Worm (Caenorhabditis elegans): ENCODE measurements around the gene malt-1.
"Not testable (repeated sequence)": the region's sequence is repeated elsewhere in the genome, so short reads cannot be mapped to it uniquely, and the experiment has no call there.

The malt-1 gene

DNA sequence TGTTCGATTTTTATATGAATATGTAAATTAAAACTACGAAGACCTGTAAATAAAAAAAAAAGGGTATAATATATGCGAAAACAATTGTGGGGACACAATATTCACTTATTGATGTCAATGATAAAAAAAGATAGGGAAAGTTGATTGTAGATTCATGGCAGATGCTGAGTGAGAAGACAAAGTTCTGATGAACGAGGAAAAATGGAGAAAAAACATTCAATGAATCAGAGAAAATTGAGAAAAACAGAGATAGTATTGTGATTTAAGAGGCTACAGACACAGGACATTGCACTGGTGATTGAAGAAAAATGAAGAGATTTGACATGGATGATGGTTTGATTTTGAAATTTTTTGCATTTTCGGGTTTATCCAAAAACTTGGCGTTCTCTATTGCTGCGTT lies 42.4 kb downstream of the malt-1 start (continued):
- TF ChIP-seq ztf-4 (tag; optimal IDR thresholded peaks at IDR 0.05) (no peak), nhr-47 (tag; optimal IDR thresholded peaks at IDR 0.05) (no peak), fkh-8 (tag; optimal IDR thresholded peaks at IDR 0.05) (no peak), hpl-2 (GFP tag; optimal IDR thresholded peaks at IDR 0.05) (no peak), Y116A8C.19 (tag; optimal IDR thresholded peaks at IDR 0.05; ENCODE audit: borderline replicate concordance) (no peak)

DNA sequence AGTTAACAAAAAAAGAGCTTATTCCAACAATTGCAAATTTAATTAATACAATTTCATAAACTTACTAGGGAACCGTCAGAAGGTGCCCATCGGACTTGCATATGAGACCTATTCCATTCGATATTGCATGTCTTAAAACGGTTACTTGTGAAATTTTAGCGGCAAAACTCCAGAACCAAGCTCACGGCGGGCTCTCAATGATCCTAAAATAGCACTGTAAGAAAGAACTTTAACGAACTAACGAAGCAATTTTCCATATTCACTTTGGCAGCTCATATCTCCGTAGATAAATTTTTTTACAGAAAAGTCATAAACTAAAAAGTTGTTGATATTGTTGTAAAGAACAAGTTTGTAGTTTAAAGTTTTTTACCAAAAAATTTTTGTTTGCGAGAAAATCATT lies 43.4 kb downstream of the malt-1 start, which contains the start of gene B0252.3:
Gene B0252.3 (minus strand): TSS at position 101 of the 400 bp plus-strand sequence.
- not testable (repeated sequence) for TF ChIP-seq snpc-4, zag-1, nhr-12 (tag; optimal IDR thresholded peaks at IDR 0.05)

DNA sequence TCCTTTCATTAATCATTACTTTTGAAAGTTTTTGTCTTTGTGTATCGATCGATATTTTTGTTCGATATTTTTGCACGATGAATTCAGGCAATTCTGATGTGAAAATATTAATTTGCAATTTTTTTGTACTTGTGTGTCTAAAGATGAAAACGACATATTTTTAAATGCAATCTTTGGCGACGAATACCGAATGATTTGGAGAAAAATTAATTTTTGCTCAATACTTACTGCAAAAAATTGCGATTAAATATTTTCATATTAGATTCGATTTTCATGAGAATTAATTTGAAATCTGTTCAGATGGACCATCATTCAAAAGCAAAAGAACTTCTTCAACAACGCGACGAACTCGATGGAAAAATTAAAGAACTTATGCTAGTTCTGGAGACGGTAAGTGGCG lies 49.3 kb downstream of the malt-1 start, which contains the start of gene psmd-9:
Gene psmd-9 (plus strand): TSS at position 301 of the 400 bp plus-strand sequence.
- TF ChIP-seq efl-1 (optimal IDR thresholded peaks at IDR 0.05) (no peak), efl-1 (GFP tag; optimal IDR thresholded peaks at IDR 0.05 in 1 of 2) (peak in 1 of 2 experiments; percentile 22), hlh-17 (GFP tag; optimal IDR thresholded peaks at IDR 0.05; ENCODE audit: borderline replicate concordance) (no peak)

DNA sequence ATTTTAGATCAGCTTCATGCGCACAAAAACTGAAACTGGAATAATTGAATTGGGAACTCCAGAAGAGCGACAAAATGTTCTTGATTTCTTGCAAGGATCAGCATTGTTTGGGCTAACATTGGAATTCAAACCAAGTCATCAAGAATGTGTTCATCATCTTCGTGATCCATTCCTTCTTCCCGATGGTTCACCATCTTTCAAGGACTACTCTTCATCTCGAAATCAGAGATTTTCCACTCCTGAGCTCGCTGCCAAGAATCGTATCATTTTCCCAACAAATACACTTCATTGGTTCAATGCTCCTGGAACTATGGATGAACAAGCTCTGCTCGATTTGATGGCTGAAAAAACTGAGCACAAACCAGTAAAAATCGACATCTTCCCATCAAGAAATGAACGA lies 50.4 kb downstream of the malt-1 start:
- TF ChIP-seq efl-3 (GFP tag; optimal IDR thresholded peaks at IDR 0.05) (no peak), F16B12.6 (tag; optimal IDR thresholded peaks at IDR 0.05) (no peak), elt-2 (tag; optimal IDR thresholded peaks at IDR 0.05) (no peak), dpl-1 (GFP tag; optimal IDR thresholded peaks at IDR 0.05) (no peak), irx-1 (tag; optimal IDR thresholded peaks at IDR 0.05) (no peak), lin-15B (tag; optimal IDR thresholded peaks at IDR 0.05) (no peak), ceh-8 (GFP tag; optimal IDR thresholded peaks at IDR 0.05) (no peak), ceh-63 (GFP tag; optimal IDR thresholded peaks at IDR 0.05) (no peak), blmp-1 (tag; optimal IDR thresholded peaks at IDR 0.05) (no peak)

DNA sequence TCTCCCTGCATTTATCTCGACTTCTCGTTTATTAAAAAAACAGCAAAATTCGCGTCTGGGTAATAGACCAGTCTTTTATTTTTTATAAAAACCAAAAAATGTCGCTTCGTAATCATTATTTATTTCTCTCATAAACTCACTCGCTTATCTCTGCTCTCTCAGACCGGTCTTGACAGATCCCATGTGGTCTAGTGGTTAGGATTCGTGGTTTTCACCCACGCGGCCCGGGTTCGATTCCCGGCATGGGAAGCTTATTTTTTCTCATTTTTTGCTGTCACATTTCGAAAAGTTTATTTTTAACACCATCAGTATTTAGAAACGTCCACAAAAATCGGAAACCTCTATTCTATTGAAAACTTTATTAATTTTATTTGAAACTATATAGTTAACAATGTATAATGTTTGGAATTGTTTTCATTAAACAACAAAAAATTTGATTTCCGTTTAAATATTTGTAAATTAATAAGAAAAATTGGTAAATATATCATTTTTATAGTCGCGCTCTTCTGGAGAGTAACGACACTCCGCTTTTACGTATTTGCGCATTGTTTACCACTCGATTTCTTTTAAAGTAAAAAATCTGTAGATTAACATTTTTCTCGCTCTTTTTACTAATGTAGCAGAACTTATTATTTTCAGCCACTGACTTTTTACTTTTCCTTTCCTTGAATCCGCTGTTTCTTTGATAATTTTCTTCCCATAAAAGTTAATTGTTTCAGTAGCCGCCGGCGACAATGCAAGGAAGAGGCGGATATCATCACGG lies 52.9 kb downstream of the malt-1 start, which contains the start of gene hrpl-1:
Gene hrpl-1 (plus strand): TSS at position 713 of the 763 bp plus-strand sequence.
- peak; percentile 26 for TF ChIP-seq nhr-85 (tag)
- TF ChIP-seq rnt-1 (tag; optimal IDR thresholded peaks at IDR 0.05) = peak; percentile 47
- no peak for TF ChIP-seq hlh-4 (tag; optimal IDR thresholded peaks at IDR 0.05)
- TF ChIP-seq blmp-1 (tag; optimal IDR thresholded peaks at IDR 0.05) = peak; percentile 42
- peak; percentile 48 for TF ChIP-seq dsc-1 (tag; optimal IDR thresholded peaks at IDR 0.05)
- TF ChIP-seq tbx-2 (tag; optimal IDR thresholded peaks at IDR 0.05) = no peak
- no peak for TF ChIP-seq ets-5 (GFP tag; IDR thresholded peaks at IDR 0.05)
- TF ChIP-seq lin-35 (GFP tag; optimal IDR thresholded peaks at IDR 0.05) = peak in 1 of 2 experiments; percentile 74
- peak in 1 of 2 experiments; percentile 47 for TF ChIP-seq lsy-2 (tag; optimal IDR thresholded peaks at IDR 0.05)
- no peak for TF ChIP-seq fkh-8 (tag; optimal IDR thresholded peaks at IDR 0.05)
- no peak for TF ChIP-seq grh-1 (GFP tag; IDR thresholded peaks at IDR 0.05)
- no peak for TF ChIP-seq fkh-10 (GFP tag; optimal IDR thresholded peaks at IDR 0.05)
- no peak for TF ChIP-seq unc-86 (tag; optimal IDR thresholded peaks at IDR 0.05)
- TF ChIP-seq nhr-19 (GFP tag; conservative IDR thresholded peaks at IDR 0.05) = peak; percentile 30; the same call in 1 of the 2 replicates
- TF ChIP-seq nhr-71 (tag; optimal IDR thresholded peaks at IDR 0.05) = peak; percentile 58
- peak; percentile 27 for TF ChIP-seq irx-1 (tag; optimal IDR thresholded peaks at IDR 0.05)
- no peak for TF ChIP-seq Y116A8C.19 (tag; optimal IDR thresholded peaks at IDR 0.05; ENCODE audit: borderline replicate concordance)
- TF ChIP-seq nhr-90 (tag; optimal IDR thresholded peaks at IDR 0.05; ENCODE audit: poor library complexity) = peak; percentile 54
- peak; percentile 31 for TF ChIP-seq swsn-7 (tag; optimal IDR thresholded peaks at IDR 0.05)
- TF ChIP-seq ceh-82 (tag; optimal IDR thresholded peaks at IDR 0.05) = no peak
- TF ChIP-seq nhr-76 (tag; optimal IDR thresholded peaks at IDR 0.05) = no peak
- TF ChIP-seq sox-4 (tag; optimal IDR thresholded peaks at IDR 0.05) = peak; percentile 35
- TF ChIP-seq nhr-84 (tag; optimal IDR thresholded peaks at IDR 0.05) = no peak
- TF ChIP-seq snu-23 (GFP tag; optimal IDR thresholded peaks at IDR 0.05) = peak; percentile 52
- no peak for TF ChIP-seq egl-27 (tag; optimal IDR thresholded peaks at IDR 0.05)
- TF ChIP-seq nhr-11 (tag; optimal IDR thresholded peaks at IDR 0.05) = no peak
- peak in 2 of 3 experiments; percentile 30 to 54 for TF ChIP-seq dpl-1 (GFP tag; optimal IDR thresholded peaks at IDR 0.05)
- no peak for TF ChIP-seq efl-3 (GFP tag; optimal IDR thresholded peaks at IDR 0.05)
- TF ChIP-seq nhr-47 (tag; optimal IDR thresholded peaks at IDR 0.05) = peak; percentile 48
- TF ChIP-seq hpl-2 (GFP tag; optimal IDR thresholded peaks at IDR 0.05) = no peak
- no peak for TF ChIP-seq vab-15 (tag; optimal IDR thresholded peaks at IDR 0.05)

Measured in whole organism, L1 larva.